Worm (Caenorhabditis elegans) whole organism, midembryonic: Measurements from ENCODE around the gene nhr-218.

Experiments
- flt-1 ChIP-seq: fragments of 200-800 bp; sonication (Bioruptor generic); IDR thresholded peaks from 2 replicates; pipeline ENCODE4 v1.3.6; 2022; ENCODE audit warnings: missing genetic modification characterization, missing compliant biosample characterization
- ref-1 ChIP-seq: fragments of 200-800 bp; sonication (Bioruptor generic); conservative IDR thresholded peaks from 2 replicates; pipeline ENCODE4 v1.3.6; 2022; ENCODE audit warnings: missing genetic modification reagents, missing genetic modification characterization, missing compliant biosample characterization
- ztf-23 ChIP-seq: fragments of 200-800 bp; sonication (Bioruptor generic); IDR thresholded peaks from 2 replicates; pipeline ENCODE4 v1.3.6; 2022; ENCODE audit warnings: missing genetic modification reagents, missing genetic modification characterization, missing compliant biosample characterization

ce11 chrV:16235135-16235534, 23.1 kb upstream of the nhr-218 start, which contains the start of gene F21H7.3:
- TF ChIP-seq ztf-23 (GFP tag; lab: Robert Waterston, UW), result no peak
- no peak for TF ChIP-seq flt-1 (GFP tag; lab: Robert Waterston, UW)
- no peak for TF ChIP-seq ref-1 (GFP tag; lab: Robert Waterston, UW)
